Fruit fly (Drosophila melanogaster) whole organism, embryonic: ENCODE data around the gene CG10970.

Source experiments
- C15 ChIP-seq: fragments of 200-800 bp; sonication (Bioruptor generic); IDR thresholded peaks from 3 replicates; pipeline ENCODE4 v1.3.6; 2022; ENCODE audit warnings: missing biosample characterization, missing genetic modification characterization
- CG10147 ChIP-seq: fragments of 200-800 bp; sonication (Bioruptor generic); optimal IDR thresholded peaks from 2 replicates; lab custom pipeline; 2019; ENCODE audit warnings: missing biosample characterization, mild to moderate bottlenecking, missing genetic modification characterization, moderate library complexity
- CG1024 ChIP-seq: fragments of 200-800 bp; sonication (Bioruptor generic); IDR thresholded peaks from 2 replicates; pipeline ENCODE4 v1.3.6; 2022; ENCODE audit warnings: missing biosample characterization, missing genetic modification characterization
- CG10267 ChIP-seq: fragments of 200-800 bp; sonication (Bioruptor generic); optimal IDR thresholded peaks from 2 replicates; lab custom pipeline; 2018; ENCODE audit warnings: missing biosample characterization, mild to moderate bottlenecking, missing genetic modification characterization, moderate library complexity
- CG10565 ChIP-seq: fragments of 200-800 bp; sonication (Bioruptor generic); optimal IDR thresholded peaks from 3 replicates; lab custom pipeline; 2016; ENCODE audit warnings: missing biosample characterization, mild to moderate bottlenecking, missing genetic modification characterization
- CG11504 ChIP-seq: fragments of 200-800 bp; sonication (Bioruptor generic); optimal IDR thresholded peaks from 3 replicates; lab custom pipeline; 2019; ENCODE audit warnings: missing biosample characterization, mild to moderate bottlenecking, missing genetic modification characterization, moderate library complexity
- CG11695 ChIP-seq: fragments of 200-800 bp; sonication (Bioruptor generic); IDR thresholded peaks from 3 replicates; pipeline ENCODE4 v1.3.6; 2022; ENCODE audit warnings: missing biosample characterization, missing genetic modification characterization
- CG13894 ChIP-seq: fragments of 200-800 bp; sonication (Bioruptor generic); optimal IDR thresholded peaks from 3 replicates; lab custom pipeline; 2018; ENCODE audit warnings: missing biosample characterization, mild to moderate bottlenecking, missing genetic modification characterization, moderate library complexity
- CG1602 ChIP-seq: fragments of 200-800 bp; sonication (Bioruptor generic); optimal IDR thresholded peaks from 3 replicates; lab custom pipeline; 2016; ENCODE audit warnings: missing biosample characterization, missing genetic modification characterization
- CG1647 ChIP-seq: fragments of 200-800 bp; sonication (Bioruptor generic); optimal IDR thresholded peaks from 3 replicates; lab custom pipeline; 2016; ENCODE audit warnings: missing biosample characterization, missing genetic modification characterization
- CG16863 ChIP-seq: fragments of 200-800 bp; sonication (Bioruptor generic); optimal IDR thresholded peaks from 3 replicates; lab custom pipeline; 2016; ENCODE audit warnings: missing biosample characterization, missing genetic modification characterization
- CG17612 ChIP-seq: fragments of 200-800 bp; sonication (Bioruptor generic); IDR thresholded peaks from 2 replicates; pipeline ENCODE4 v1.3.6; 2022; ENCODE audit warnings: missing biosample characterization, missing genetic modification characterization
- CG2129 ChIP-seq: fragments of 200-800 bp; sonication (Bioruptor generic); IDR thresholded peaks from 2 replicates; pipeline ENCODE4 v1.3.6; 2022; ENCODE audit warnings: missing biosample characterization, missing genetic modification characterization; ENCODE audit not compliant: partially characterized antibody
- CG2875 ChIP-seq: fragments of 200-800 bp; sonication (Bioruptor generic); optimal IDR thresholded peaks from 2 replicates; lab custom pipeline; 2017; ENCODE audit warnings: missing biosample characterization, mild to moderate bottlenecking, missing genetic modification characterization, missing genetic modification reagents
- CG32767 ChIP-seq: fragments of 200-800 bp; sonication (Bioruptor generic); IDR thresholded peaks from 2 replicates; pipeline ENCODE4 v1.3.6; 2022; ENCODE audit warnings: missing biosample characterization, missing genetic modification characterization
- CG43689 ChIP-seq: fragments of 200-800 bp; sonication (Bioruptor generic); IDR thresholded peaks from 2 replicates; pipeline ENCODE4 v1.3.6; 2022; ENCODE audit warnings: missing biosample characterization, missing genetic modification characterization
- CG4730 ChIP-seq: fragments of 200-800 bp; sonication (Bioruptor generic); IDR thresholded peaks from 2 replicates; pipeline ENCODE4 v1.3.6; 2022; ENCODE audit warnings: missing biosample characterization, missing genetic modification characterization
- CG4820 ChIP-seq: fragments of 200-800 bp; sonication (Bioruptor generic); optimal IDR thresholded peaks from 3 replicates; lab custom pipeline; 2016; ENCODE audit warnings: missing biosample characterization, missing genetic modification characterization
- CG8388 ChIP-seq: fragments of 200-800 bp; sonication (Bioruptor generic); optimal IDR thresholded peaks from 2 replicates; lab custom pipeline; 2019; ENCODE audit warnings: missing biosample characterization, mild to moderate bottlenecking, missing genetic modification characterization, moderate library complexity
- CG8924 ChIP-seq: fragments of 200-800 bp; optimal IDR thresholded peaks from 3 replicates; lab custom pipeline; 2019; ENCODE audit warnings: missing biosample characterization, mild to moderate bottlenecking, missing genetic modification characterization, moderate library complexity
- Camta ChIP-seq: fragments of 200-800 bp; sonication (Bioruptor generic); optimal IDR thresholded peaks from 2 replicates; lab custom pipeline; 2016; ENCODE audit warnings: missing biosample characterization, missing genetic modification characterization
- CkIIα-i1 ChIP-seq: fragments of 200-800 bp; sonication (Bioruptor generic); IDR thresholded peaks from 2 replicates; pipeline ENCODE4 v1.3.6; 2022; ENCODE audit warnings: missing biosample characterization, missing genetic modification characterization
- CrebB ChIP-seq: fragments of 200-800 bp; sonication (Bioruptor generic); optimal IDR thresholded peaks from 3 replicates; lab custom pipeline; 2018; ENCODE audit warnings: missing biosample characterization, mild to moderate bottlenecking, missing genetic modification characterization
- D19B ChIP-seq: fragments of 200-800 bp; sonication (Bioruptor generic); optimal IDR thresholded peaks from 2 replicates; lab custom pipeline; 2017; ENCODE audit warnings: missing biosample characterization, mild to moderate bottlenecking, missing genetic modification characterization
- Dfd ChIP-seq, 2 experiments: fragments of >200 bp; optimal IDR thresholded peaks; 2 replicates each; lab custom pipeline; 2017; ENCODE audit warnings: missing biosample characterization in 2 of 2, missing genetic modification characterization in 2 of 2
- Dip3 ChIP-seq: fragments of 200-800 bp; sonication (Bioruptor generic); optimal IDR thresholded peaks from 3 replicates; lab custom pipeline; 2016; ENCODE audit warnings: missing biosample characterization, missing genetic modification characterization
- Doc3 ChIP-seq: fragments of 200-800 bp; sonication (Bioruptor generic); IDR thresholded peaks from 3 replicates; pipeline ENCODE4 v1.3.6; 2022; ENCODE audit warnings: missing biosample characterization, missing genetic modification characterization; ENCODE audit not compliant: partially characterized antibody
- Dp ChIP-seq: fragments of 200-800 bp; sonication (Bioruptor generic); optimal IDR thresholded peaks from 2 replicates; lab custom pipeline; 2018; ENCODE audit warnings: missing biosample characterization, mild to moderate bottlenecking, missing genetic modification characterization, moderate library complexity
- Elba2 ChIP-seq: fragments of 200-800 bp; sonication (Bioruptor generic); optimal IDR thresholded peaks from 3 replicates; lab custom pipeline; 2016; ENCODE audit warnings: missing biosample characterization, missing genetic modification characterization
- Ets65A ChIP-seq: fragments of 200-800 bp; sonication (Bioruptor generic); peaks from one replicate; lab custom pipeline; 2016; ENCODE audit warnings: missing biosample characterization, missing genetic modification characterization
- Gsc ChIP-seq: fragments of 200-800 bp; sonication (Bioruptor generic); IDR thresholded peaks from 2 replicates; pipeline ENCODE4 v1.3.6; 2022; ENCODE audit warnings: missing biosample characterization, missing genetic modification characterization
- H15 ChIP-seq: fragments of 200-800 bp; sonication (Bioruptor generic); IDR thresholded peaks from 3 replicates; pipeline ENCODE4 v1.3.6; 2022; ENCODE audit warnings: missing biosample characterization, missing genetic modification characterization
- Hey ChIP-seq: fragments of 200-800 bp; sonication (Bioruptor generic); optimal IDR thresholded peaks from 3 replicates; lab custom pipeline; 2018; ENCODE audit warnings: missing biosample characterization, mild to moderate bottlenecking, missing genetic modification characterization
- Hmr ChIP-seq: fragments of 200-800 bp; sonication (Bioruptor generic); optimal IDR thresholded peaks from 3 replicates; lab custom pipeline; 2017; ENCODE audit warnings: mild to moderate bottlenecking, missing biosample characterization, missing genetic modification reagents, missing genetic modification characterization
- Mad ChIP-seq: fragments of 200-800 bp; sonication (Bioruptor generic); optimal IDR thresholded peaks from 2 replicates; lab custom pipeline; 2016; ENCODE audit warnings: missing biosample characterization, missing genetic modification characterization
- Max ChIP-seq: fragments of 200-800 bp; sonication (Bioruptor generic); optimal IDR thresholded peaks from 2 replicates; lab custom pipeline; 2016; ENCODE audit warnings: missing biosample characterization, mild to moderate bottlenecking, missing genetic modification characterization
- Ptx1 ChIP-seq: fragments of 200-800 bp; sonication (Bioruptor generic); IDR thresholded peaks from 2 replicates; pipeline ENCODE4 v1.3.6; 2022; ENCODE audit warnings: missing biosample characterization, missing genetic modification characterization
- Rfx ChIP-seq: fragments of 200-800 bp; sonication (Bioruptor generic); IDR thresholded peaks from 2 replicates; pipeline ENCODE4 v1.3.6; 2022; ENCODE audit warnings: missing biosample characterization, missing genetic modification characterization
- Usf ChIP-seq: fragments of 200-800 bp; sonication (Bioruptor generic); optimal IDR thresholded peaks from 2 replicates; lab custom pipeline; 2017; ENCODE audit warnings: missing genotype, missing biosample characterization, missing genetic modification characterization
- ac ChIP-seq: fragments of 200-800 bp; sonication (Bioruptor generic); optimal IDR thresholded peaks from 3 replicates; lab custom pipeline; 2017; ENCODE audit warnings: missing biosample characterization, mild to moderate bottlenecking, missing genetic modification characterization
- bbx ChIP-seq: fragments of 200-800 bp; sonication (Bioruptor generic); IDR thresholded peaks from 2 replicates; pipeline ENCODE4 v1.3.6; 2022; ENCODE audit warnings: missing biosample characterization, missing genetic modification characterization; ENCODE audit not compliant: partially characterized antibody
- grau ChIP-seq: fragments of 200-800 bp; optimal IDR thresholded peaks from 3 replicates; lab custom pipeline; 2019; ENCODE audit warnings: missing biosample characterization, mild to moderate bottlenecking, missing genetic modification characterization, moderate library complexity
- klu ChIP-seq: fragments of 200-800 bp; sonication (Bioruptor generic); IDR thresholded peaks from 2 replicates; pipeline ENCODE4 v1.3.6; 2022; ENCODE audit warnings: missing biosample characterization, missing genetic modification characterization
- lab ChIP-seq: fragments of 200-800 bp; sonication (Bioruptor generic); optimal IDR thresholded peaks from 3 replicates; lab custom pipeline; 2017; ENCODE audit warnings: missing biosample characterization, missing genetic modification characterization, mild to moderate bottlenecking, moderate library complexity, missing genetic modification reagents
- nom ChIP-seq: fragments of 200-800 bp; sonication (Bioruptor generic); optimal IDR thresholded peaks from 2 replicates; lab custom pipeline; 2017; ENCODE audit warnings: missing biosample characterization, missing genetic modification characterization, mild to moderate bottlenecking, moderate library complexity, missing genetic modification reagents
- rib ChIP-seq: fragments of 200-800 bp; sonication (Bioruptor generic); IDR thresholded peaks from 2 replicates; pipeline ENCODE4 v1.3.6; 2022; ENCODE audit warnings: missing biosample characterization, missing genetic modification characterization
- sd ChIP-seq: fragments of 200-800 bp; sonication (Bioruptor generic); optimal IDR thresholded peaks from 3 replicates; lab custom pipeline; 2018; ENCODE audit warnings: missing biosample characterization, mild to moderate bottlenecking, missing genetic modification characterization, moderate library complexity
- tio ChIP-seq: fragments of 200-800 bp; sonication (Bioruptor generic); optimal IDR thresholded peaks from 2 replicates; lab custom pipeline; 2017; ENCODE audit warnings: missing biosample characterization, missing genetic modification characterization, inconsistent platforms
- unc-4 ChIP-seq: fragments of 200-800 bp; sonication (Bioruptor generic); IDR thresholded peaks from 2 replicates; pipeline ENCODE4 v1.3.6; 2022; ENCODE audit warnings: missing biosample characterization, missing genetic modification characterization; ENCODE audit not compliant: partially characterized antibody
- vvl ChIP-seq: fragments of 200-800 bp; sonication (Bioruptor generic); IDR thresholded peaks from 2 replicates; pipeline ENCODE4 v1.3.6; 2022; ENCODE audit warnings: missing biosample characterization, missing genetic modification characterization

Gene CG10970

dm6 chrX:9109072-9109844, 38.0 kb upstream of the CG10970 start (continued):
- TF ChIP-seq Dfd (GFP tag; optimal IDR thresholded peaks at IDR 0.05; lab: Kevin White, UChicago) (no peak), CG16863 (GFP tag; lab: Kevin White, UChicago) (peak; percentile 73), sd (tag; lab: Kevin White, UChicago) (no peak), Usf (GFP tag; lab: Kevin White, UChicago) (peak; percentile 41), Doc3 (GFP tag; lab: Robert Waterston, UW) (no peak), CG11504 (tag; lab: Kevin White, UChicago) (no peak), grau (tag; lab: Kevin White, UChicago) (peak; percentile 58), unc-4 (no peak), Ptx1 (peak; percentile 24; the same call in 1 of the 2 replicates), klu (GFP tag; lab: Robert Waterston, UW) (no peak), CG1024 (GFP tag; lab: Robert Waterston, UW) (no peak), ac (GFP tag; lab: Kevin White, UChicago) (no peak), CG10147 (GFP tag; lab: Kevin White, UChicago) (peak; percentile 15), CG13894 (tag; lab: Kevin White, UChicago) (no peak), Camta (GFP tag; lab: Kevin White, UChicago) (peak; percentile 53), Ets65A (GFP tag; lab: Kevin White, UChicago) (peak; percentile 54), Dip3 (GFP tag; lab: Kevin White, UChicago) (peak; percentile 61), CG11695 (GFP tag; lab: Robert Waterston, UW) (peak; percentile 40; the same call in 1 of the 3 replicates), CG8924 (tag; lab: Kevin White, UChicago) (peak; percentile 61), Dp (GFP tag; lab: Kevin White, UChicago) (peak; percentile 53), CrebB (tag; lab: Kevin White, UChicago) (no peak), CG10565 (GFP tag; lab: Kevin White, UChicago) (no peak), Hmr (GFP tag; lab: Kevin White, UChicago) (peak; percentile 39), CG8388 (GFP tag; lab: Kevin White, UChicago) (peak; percentile 47), CG43689 (GFP tag; lab: Robert Waterston, UW) (no peak), vvl (GFP tag; lab: Robert Waterston, UW) (peak; percentile 57), lab (GFP tag; lab: Kevin White, UChicago) (peak; percentile 34), CG2129 (GFP tag; lab: Robert Waterston, UW) (no peak), nom (no peak), CG4820 (no peak), C15 (no peak), CG17612 (GFP tag; lab: Robert Waterston, UW) (no peak), Mad (GFP tag; lab: Kevin White, UChicago) (peak; percentile 49), tio (GFP tag; lab: Kevin White, UChicago) (peak; percentile 78), CG2875 (GFP tag; lab: Kevin White, UChicago) (no peak), H15 (GFP tag; lab: Robert Waterston, UW) (no peak), CG10267 (tag; lab: Kevin White, UChicago) (peak; percentile 58), Rfx (GFP tag; lab: Robert Waterston, UW) (peak; percentile 42), Max (GFP tag; lab: Kevin White, UChicago) (peak; percentile 31), CG1647 (GFP tag; lab: Kevin White, UChicago) (no peak), Gsc (no peak), bbx (GFP tag; lab: Robert Waterston, UW) (0 out of 2 replicates have a peak, but pooled peaks have one; percentile 7), CkIIα-i1 (GFP tag; lab: Robert Waterston, UW) (no peak), rib (GFP tag; lab: Robert Waterston, UW) (no peak), Hey (tag; lab: Kevin White, UChicago) (no peak), D19B (peak; percentile 28), CG32767 (GFP tag; lab: Robert Waterston, UW) (no peak), CG4730 (GFP tag; lab: Robert Waterston, UW) (no peak; the same call in 1 of the 2 replicates), CG1602 (GFP tag; lab: Kevin White, UChicago) (peak; percentile 52), Elba2 (peak; percentile 11)
